Fruit fly (Drosophila melanogaster): ENCODE results near the gene Vml.
A peak's percentile ranks its signal among the peaks of the same experiment; 100 is the strongest.

Gene Vml

DNA sequence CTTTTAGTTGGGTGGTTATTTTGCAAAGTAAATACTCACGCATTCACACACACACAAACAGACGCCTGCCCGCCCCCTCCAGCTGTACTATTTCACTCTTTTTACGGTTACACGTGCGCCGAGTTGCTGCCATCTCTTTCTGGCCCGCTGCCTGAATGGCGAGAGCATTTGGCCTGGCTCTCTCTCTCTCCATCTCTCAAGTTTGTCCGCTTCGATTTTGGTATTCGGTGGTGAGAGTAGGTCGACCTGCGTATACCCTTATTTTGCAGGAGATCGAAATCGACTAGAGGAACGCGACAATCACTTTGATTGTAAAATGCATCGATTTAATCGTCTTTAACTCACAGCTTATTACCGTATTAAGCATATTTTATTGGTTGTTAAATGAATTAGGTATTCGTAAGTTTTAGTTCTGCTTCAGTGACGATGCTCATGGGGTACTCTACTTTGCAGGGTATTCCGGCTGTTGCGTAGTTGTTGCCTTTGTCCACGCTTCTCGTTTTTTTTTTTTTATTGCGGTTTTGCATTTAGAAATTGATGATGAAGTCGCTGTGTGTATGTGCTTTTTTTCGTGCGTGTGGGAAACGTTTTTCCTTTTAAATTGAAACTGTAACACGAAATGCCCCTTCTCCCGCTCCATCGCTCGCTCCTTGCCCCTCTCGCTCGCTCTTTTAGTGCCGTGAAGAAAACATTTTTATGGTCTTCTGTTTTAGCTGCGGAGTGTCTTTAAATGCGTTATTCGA lies 28.3 kb downstream of the Vml start (continued):
- TF ChIP-seq Dip2 (GFP tag; IDR thresholded peaks at IDR 0.05) (no peak), CTCF (GFP tag; optimal IDR thresholded peaks at IDR 0.05) (peak; percentile 7), dati (GFP tag; IDR thresholded peaks at IDR 0.05) (0 out of 2 replicates have a peak, but pooled peaks have one; percentile 48), ems (GFP tag; optimal IDR thresholded peaks at IDR 0.05) (peak; percentile 91), Xrp1 (GFP tag; IDR thresholded peaks at IDR 0.05) (peak; percentile 84), Gug (GFP tag; IDR thresholded peaks at IDR 0.05) (peak; percentile 80), CG18476 (GFP tag; optimal IDR thresholded peaks at IDR 0.05) (peak; percentile 84), exex (tag; optimal IDR thresholded peaks at IDR 0.05) (peak; percentile 54), klu (GFP tag; IDR thresholded peaks at IDR 0.05) (peak; percentile 73), abd-A (tag; optimal IDR thresholded peaks at IDR 0.05) (peak; percentile 92), tin (GFP tag; optimal IDR thresholded peaks at IDR 0.05) (peak; percentile 84), CG34224 (GFP tag; IDR thresholded peaks at IDR 0.05; ENCODE audit: partially characterized antibody) (no peak), Asciz (GFP tag; optimal IDR thresholded peaks at IDR 0.05) (peak; percentile 75), cas (GFP tag; IDR thresholded peaks at IDR 0.05) (no peak), az2 (GFP tag; optimal IDR thresholded peaks at IDR 0.05) (peak; percentile 86), CG4707 (GFP tag; optimal IDR thresholded peaks at IDR 0.05) (peak; percentile 78), CG30403 (GFP tag; optimal IDR thresholded peaks at IDR 0.05) (peak; percentile 90), Bgb (GFP tag; IDR thresholded peaks at IDR 0.05; ENCODE audit: partially characterized antibody) (no peak), disco-r (GFP tag; optimal IDR thresholded peaks at IDR 0.05) (peak; percentile 89), CG9609 (GFP tag; optimal IDR thresholded peaks at IDR 0.05) (peak; percentile 93), HLH3B (GFP tag; IDR thresholded peaks at IDR 0.05) (peak; percentile 87), Opbp (GFP tag; IDR thresholded peaks at IDR 0.05; ENCODE audit: partially characterized antibody) (no peak), Max (GFP tag; optimal IDR thresholded peaks at IDR 0.05) (peak; percentile 76), CG12659 (GFP tag; optimal IDR thresholded peaks at IDR 0.05) (peak; percentile 90), fd96Cb (tag; optimal IDR thresholded peaks at IDR 0.05) (peak; percentile 82), C15 (GFP tag; IDR thresholded peaks at IDR 0.05) (peak; percentile 14; the same call in 1 of the 3 replicates), tgo (GFP tag; IDR thresholded peaks at IDR 0.05) (peak; percentile 78), Mes4 (GFP tag; optimal IDR thresholded peaks at IDR 0.05) (peak; percentile 92), Hmr (GFP tag; optimal IDR thresholded peaks at IDR 0.05) (peak; percentile 89), Atf6 (GFP tag; IDR thresholded peaks at IDR 0.05) (peak; percentile 88), CG8290 (GFP tag; optimal IDR thresholded peaks at IDR 0.05) (peak; percentile 59), CG8290 (tag; optimal IDR thresholded peaks at IDR 0.05) (peak; percentile 47 to 96), p53 (GFP tag; optimal IDR thresholded peaks at IDR 0.05) (peak; percentile 42), CG12236 (GFP tag; optimal IDR thresholded peaks at IDR 0.05) (peak; percentile 87), pum (GFP tag; optimal IDR thresholded peaks at IDR 0.05) (peak; percentile 87), ATbp (GFP tag; optimal IDR thresholded peaks at IDR 0.05) (peak; percentile 83), aop (GFP tag; IDR thresholded peaks at IDR 0.05) (no peak), ash1 (GFP tag; optimal IDR thresholded peaks at IDR 0.05) (peak; percentile 22), CG42726 (GFP tag; IDR thresholded peaks at IDR 0.05; ENCODE audit: partially characterized antibody) (no peak), CG5953 (GFP tag; IDR thresholded peaks at IDR 0.05) (peak; percentile 72), kay (GFP tag; optimal IDR thresholded peaks at IDR 0.05) (peak; percentile 84), CG16779 (GFP tag; IDR thresholded peaks at IDR 0.05) (no peak), Awh (GFP tag; IDR thresholded peaks at IDR 0.05) (peak; percentile 82), crp (GFP tag; optimal IDR thresholded peaks at IDR 0.05) (peak in 1 of 2 experiments; percentile 45), Hey (tag; optimal IDR thresholded peaks at IDR 0.05) (peak; percentile 75), CG2129 (GFP tag; IDR thresholded peaks at IDR 0.05; ENCODE audit: partially characterized antibody) (no peak), CG33557 (GFP tag; optimal IDR thresholded peaks at IDR 0.05) (peak; percentile 77), CG9437 (GFP tag; optimal IDR thresholded peaks at IDR 0.05) (peak; percentile 82), CG12769 (tag; optimal IDR thresholded peaks at IDR 0.05) (peak; percentile 94), B-H1 (GFP tag; IDR thresholded peaks at IDR 0.05) (peak; percentile 66)

Measured in whole organism, embryonic.